Fruit fly (Drosophila melanogaster) whole organism, larva: ENCODE measurements around the gene CG8461.

Experiments used
- noc ChIP-seq: fragments of 200-800 bp; sonication (Bioruptor generic); optimal IDR thresholded peaks from 3 replicates; lab custom pipeline; 2019; ENCODE audit warnings: missing biosample characterization, mild to moderate bottlenecking, missing genetic modification characterization, moderate library complexity

The CG8461 gene

dm6 chr3R:14470630-14471029, 42.8 kb downstream of the CG8461 start:
- no peak for TF ChIP-seq noc (tag; lab: Kevin White, UChicago)

DNA sequence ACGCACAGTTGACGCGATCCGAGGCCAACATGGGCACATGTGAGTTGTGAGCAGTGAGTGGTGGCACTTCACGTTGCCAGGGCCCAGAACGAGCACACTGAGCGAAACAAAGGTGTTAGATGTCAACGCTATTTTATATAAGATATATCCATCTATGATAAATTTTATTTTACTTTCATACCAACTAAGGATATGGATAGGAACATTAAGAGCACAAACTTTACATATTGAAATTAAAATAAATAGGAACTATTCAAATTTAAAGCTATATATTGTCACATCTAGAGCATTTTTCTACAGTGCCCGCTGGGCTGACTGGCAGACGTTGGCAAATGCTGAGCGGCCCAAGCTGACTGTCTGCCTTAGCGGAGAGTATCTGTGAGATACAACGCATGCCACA, 43.7 kb downstream of the CG8461 start:
- TF ChIP-seq noc (tag; lab: Kevin White, UChicago): no peak

- TF ChIP-seq noc (tag; lab: Kevin White, UChicago): no peak
Observed at dm6 chr3R:14468652-14469289, 44.7 kb downstream of the CG8461 start.

DNA sequence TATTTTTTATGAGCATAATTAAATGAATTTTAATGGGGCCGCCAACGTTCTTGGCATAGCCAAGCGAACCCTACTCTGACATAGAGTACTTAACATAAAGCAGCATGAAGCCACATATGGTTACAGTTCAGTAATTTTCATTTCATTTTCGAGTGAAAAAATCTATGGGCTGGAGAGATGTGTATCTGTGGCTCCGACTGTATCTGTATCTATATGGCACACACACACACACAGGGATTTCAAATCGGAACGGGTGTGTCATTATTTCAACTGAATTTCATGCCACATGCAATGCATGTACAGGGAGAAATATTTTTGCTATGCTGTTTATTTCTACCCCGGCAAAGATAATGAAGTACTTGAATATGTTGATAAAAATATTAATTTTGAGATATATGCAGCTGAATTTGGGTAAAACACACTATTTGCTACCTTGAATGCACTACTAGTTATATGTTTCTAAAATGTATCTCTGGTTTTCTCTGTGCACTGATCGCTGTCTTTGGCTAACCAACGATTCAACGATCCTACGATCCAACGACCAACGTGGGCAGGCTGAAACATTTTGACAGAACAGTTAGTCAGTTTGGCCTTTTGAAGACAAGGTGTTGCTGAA, 46.1 kb downstream of the CG8461 start:
- TF ChIP-seq noc (tag; lab: Kevin White, UChicago): no peak

DNA sequence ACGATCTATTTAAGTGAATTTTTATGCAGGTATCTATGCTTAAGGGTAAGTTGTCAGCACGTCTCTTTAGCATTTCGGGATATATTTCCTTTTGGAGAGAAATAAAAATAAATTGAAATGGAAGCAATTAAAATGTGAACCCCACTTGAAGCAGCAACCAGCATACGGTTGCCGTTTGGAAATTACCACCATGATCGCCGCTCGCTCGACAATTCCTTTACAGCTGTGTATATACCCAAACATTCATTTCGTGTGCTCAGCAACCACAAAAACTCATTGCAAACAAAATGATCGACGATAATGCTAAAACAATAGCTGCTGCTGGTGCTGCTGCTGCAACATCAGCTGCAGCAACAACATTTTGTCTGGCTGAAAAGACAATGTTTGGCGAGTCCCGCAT, 47.1 kb downstream of the CG8461 start:
- no peak for TF ChIP-seq noc (tag; lab: Kevin White, UChicago)

dm6 chr3R:14465183-14465582, 48.3 kb downstream of the CG8461 start:
- no peak for TF ChIP-seq noc (tag; lab: Kevin White, UChicago)

DNA sequence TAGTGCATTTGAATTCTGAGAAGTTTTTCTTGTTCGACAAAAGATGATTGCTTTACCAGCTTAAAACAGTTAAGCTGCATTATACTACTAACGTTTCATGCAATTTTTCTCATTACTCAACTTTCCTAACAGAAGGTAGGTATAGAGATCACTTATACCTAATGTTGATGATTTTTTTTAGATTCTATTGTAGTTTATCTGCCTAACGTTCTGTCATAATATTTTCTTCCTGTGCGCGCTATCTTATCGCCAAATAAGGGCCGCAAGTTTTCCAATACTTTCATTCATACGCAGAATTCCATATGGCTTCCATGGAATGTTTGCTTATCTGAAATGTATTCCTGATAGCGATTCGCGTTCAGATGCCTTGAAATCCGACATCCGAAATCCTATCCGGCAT, 49.0 kb downstream of the CG8461 start:
- TF ChIP-seq noc (tag; lab: Kevin White, UChicago): no peak

DNA sequence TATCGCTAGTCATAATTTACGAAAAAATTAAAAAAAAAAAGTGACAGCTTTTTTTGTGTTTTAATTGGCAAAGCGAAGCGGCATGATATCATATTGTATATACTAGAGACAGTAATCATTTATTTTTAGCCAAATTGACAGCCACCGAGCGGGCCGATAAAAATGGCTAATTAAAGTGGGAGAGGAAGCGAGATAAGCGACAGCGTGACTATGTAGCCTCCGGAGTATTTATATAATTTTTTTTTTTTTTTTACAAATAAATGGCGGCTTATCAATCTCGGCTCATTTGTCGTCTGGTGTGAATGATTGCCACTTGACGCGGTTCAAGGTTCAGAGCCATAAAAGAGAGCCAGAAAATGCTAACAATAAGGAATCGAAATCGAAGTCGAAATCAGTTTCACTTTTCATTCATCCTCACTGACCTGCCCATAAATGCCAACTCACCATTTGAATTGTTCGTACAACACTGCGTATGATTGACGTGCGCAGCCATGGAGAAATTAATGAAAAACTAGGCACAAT, 50.5 kb downstream of the CG8461 start:
- no peak for TF ChIP-seq noc (tag; lab: Kevin White, UChicago)
